Fruit fly (Drosophila melanogaster): Measurements from ENCODE around the gene Ca-beta.

The Ca-beta gene

DNA sequence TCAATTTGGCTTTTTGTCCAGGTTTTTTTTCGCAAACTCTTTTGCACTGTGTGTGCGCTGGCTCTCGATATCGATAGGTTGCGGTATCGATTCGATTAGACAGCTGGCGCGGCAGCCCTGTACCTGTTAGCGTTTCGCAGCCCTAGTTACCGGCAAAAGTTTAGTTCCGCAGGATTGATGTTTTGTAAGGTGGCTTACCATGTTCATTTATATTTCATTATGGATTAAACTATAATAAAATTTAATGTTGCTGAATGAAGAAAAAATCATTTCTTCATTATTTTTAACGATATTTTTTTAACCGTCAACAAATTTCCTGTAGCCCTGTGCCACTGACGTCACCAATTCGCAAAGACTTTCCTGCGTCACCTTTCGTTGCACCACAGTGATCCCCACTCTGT lies 96.8 kb downstream of the Ca-beta start, which contains the start of gene Reps (continued):
- TF ChIP-seq CG6854 (GFP tag; optimal IDR thresholded peaks at IDR 0.05) (peak; percentile 97), disco-r (GFP tag; optimal IDR thresholded peaks at IDR 0.05) (peak; percentile 92), CG8089 (GFP tag; optimal IDR thresholded peaks at IDR 0.05) (peak; percentile 97), tup (GFP tag; optimal IDR thresholded peaks at IDR 0.05) (peak; percentile 97), scrt (GFP tag; optimal IDR thresholded peaks at IDR 0.05) (peak; percentile 95), CG13296 (GFP tag; optimal IDR thresholded peaks at IDR 0.05) (peak; percentile 97), stc (GFP tag; IDR thresholded peaks at IDR 0.05) (peak; percentile 99), fu2 (GFP tag; optimal IDR thresholded peaks at IDR 0.05) (peak; percentile 97), Mrtf (GFP tag; IDR thresholded peaks at IDR 0.05) (peak; percentile 99), CG1529 (GFP tag; optimal IDR thresholded peaks at IDR 0.05) (peak; percentile 96), Poxn (GFP tag; IDR thresholded peaks at IDR 0.05) (peak; percentile 95), Ssrp (tag; optimal IDR thresholded peaks at IDR 0.05) (peak; percentile 99), H15 (GFP tag; IDR thresholded peaks at IDR 0.05) (peak; percentile 99), z (GFP tag; IDR thresholded peaks at IDR 0.05) (peak; percentile 83), sob (GFP tag; IDR thresholded peaks at IDR 0.05) (peak; percentile 99), otp (GFP tag; IDR thresholded peaks at IDR 0.05) (peak; percentile 98), CG6791 (GFP tag; IDR thresholded peaks at IDR 0.05; ENCODE audit: partially characterized antibody) (peak; percentile 79), btn (GFP tag; optimal IDR thresholded peaks at IDR 0.05) (peak; percentile 94), HmgZ (tag; optimal IDR thresholded peaks at IDR 0.05) (peak; percentile 99), CG32532 (GFP tag; IDR thresholded peaks at IDR 0.05) (peak; percentile 99), CG7357 (GFP tag; IDR thresholded peaks at IDR 0.05) (peak; percentile 96), ftz-f1 (GFP tag; optimal IDR thresholded peaks at IDR 0.05) (peak; percentile 84), Dfd (GFP tag; optimal IDR thresholded peaks at IDR 0.05) (no peak), CG13123 (GFP tag; optimal IDR thresholded peaks at IDR 0.05) (peak; percentile 97), zen2 (GFP tag; IDR thresholded peaks at IDR 0.05; ENCODE audit: partially characterized antibody) (peak; percentile 15; the same call in 1 of the 3 replicates), zf30C (GFP tag; optimal IDR thresholded peaks at IDR 0.05) (no peak), Fer2 (tag; optimal IDR thresholded peaks at IDR 0.05) (peak; percentile 98), ash1 (GFP tag; optimal IDR thresholded peaks at IDR 0.05) (peak; percentile 57), Fer1 (GFP tag; optimal IDR thresholded peaks at IDR 0.05) (peak; percentile 98), pros (GFP tag; optimal IDR thresholded peaks at IDR 0.05) (peak; percentile 69), CG12744 (GFP tag; optimal IDR thresholded peaks at IDR 0.05) (peak; percentile 97), gcm2 (GFP tag; optimal IDR thresholded peaks at IDR 0.05) (peak; percentile 95), dan (GFP tag; IDR thresholded peaks at IDR 0.05) (peak; percentile 98), Taf1 (GFP tag; IDR thresholded peaks at IDR 0.05) (peak; percentile 97), wdn (GFP tag; IDR thresholded peaks at IDR 0.05) (peak; percentile 99), CG18619 (GFP tag; optimal IDR thresholded peaks at IDR 0.05) (peak; percentile 97), CG4820 (GFP tag; optimal IDR thresholded peaks at IDR 0.05) (peak; percentile 99), so (GFP tag; IDR thresholded peaks at IDR 0.05) (peak; percentile 99), E2f2 (GFP tag; IDR thresholded peaks at IDR 0.05) (peak; percentile 90), grn (GFP tag; optimal IDR thresholded peaks at IDR 0.05) (peak; percentile 91), seq (GFP tag; IDR thresholded peaks at IDR 0.05) (peak; percentile 98), CG3847 (GFP tag; IDR thresholded peaks at IDR 0.05) (peak; percentile 99), PHDP (tag; optimal IDR thresholded peaks at IDR 0.05) (peak; percentile 98), CG10209 (GFP tag; optimal IDR thresholded peaks at IDR 0.05) (peak; percentile 99), Dll (GFP tag; IDR thresholded peaks at IDR 0.05; ENCODE audit: partially characterized antibody) (peak; percentile 74), D19B (GFP tag; optimal IDR thresholded peaks at IDR 0.05) (peak; percentile 94), CG14014 (GFP tag; IDR thresholded peaks at IDR 0.05) (peak; percentile 98), gce (GFP tag; IDR thresholded peaks at IDR 0.05) (peak; percentile 97), CoRest (tag; optimal IDR thresholded peaks at IDR 0.05) (peak; percentile 99), inv (GFP tag; IDR thresholded peaks at IDR 0.05; ENCODE audit: partially characterized antibody) (peak; percentile 52; the same call in 1 of the 2 replicates), CG7556 (GFP tag; optimal IDR thresholded peaks at IDR 0.05) (peak; percentile 97)
